Worm (Caenorhabditis elegans): ENCODE results near the gene F07G11.4.

F07G11.4 gene

ce11 chrV:7258965-7259364 lies 36.2 kb downstream of the F07G11.4 start, which contains the start of gene C13A2.12:
Gene C13A2.12 (plus strand): TSS chrV:7259265.
- TF ChIP-seq hmbx-1 (tag; optimal IDR thresholded peaks at IDR 0.05) (no peak), ceh-13 (GFP tag; optimal IDR thresholded peaks at IDR 0.05) (no peak), hmg-4 (GFP tag; optimal IDR thresholded peaks at IDR 0.05) (no peak), ama-1 (optimal IDR thresholded peaks at IDR 0.05) (no peak), pes-1 (GFP tag; IDR thresholded peaks at IDR 0.05) (no peak), tbx-37 (GFP tag; conservative IDR thresholded peaks at IDR 0.05) (no peak), hnd-1 (tag; optimal IDR thresholded peaks at IDR 0.05) (no peak), sea-1 (GFP tag; conservative IDR thresholded peaks at IDR 0.05) (no peak), ceh-36 (tag; optimal IDR thresholded peaks at IDR 0.05) (no peak), B0310.2 (tag; optimal IDR thresholded peaks at IDR 0.05) (no peak), aly-1 (tag; optimal IDR thresholded peaks at IDR 0.05) (no peak), F13C5.2 (tag; optimal IDR thresholded peaks at IDR 0.05) (no peak), tra-4 (tag; optimal IDR thresholded peaks at IDR 0.05) (no peak), flt-1 (GFP tag; IDR thresholded peaks at IDR 0.05) (no peak), tbx-11 (GFP tag; IDR thresholded peaks at IDR 0.05) (no peak)

ce11 chrV:7255095-7255494 lies 40.1 kb downstream of the F07G11.4 start, which contains the start of gene C05C8.8:
Gene C05C8.8 (minus strand): TSS chrV:7255195.
- TF ChIP-seq hmbx-1 (tag; optimal IDR thresholded peaks at IDR 0.05) (no peak), hmg-4 (GFP tag; optimal IDR thresholded peaks at IDR 0.05) (no peak), hnd-1 (tag; optimal IDR thresholded peaks at IDR 0.05) (no peak), F13C5.2 (tag; optimal IDR thresholded peaks at IDR 0.05) (no peak), aly-1 (tag; optimal IDR thresholded peaks at IDR 0.05) (no peak), ets-7 (tag; optimal IDR thresholded peaks at IDR 0.05) (no peak), ceh-36 (tag; optimal IDR thresholded peaks at IDR 0.05) (no peak)

- no peak for TF ChIP-seq scrt-1 (GFP tag; IDR thresholded peaks at IDR 0.05)
- no peak for TF ChIP-seq ceh-13 (GFP tag; optimal IDR thresholded peaks at IDR 0.05)
- TF ChIP-seq F13C5.2 (tag; optimal IDR thresholded peaks at IDR 0.05), result no peak
- TF ChIP-seq hnd-1 (tag; optimal IDR thresholded peaks at IDR 0.05), result no peak
- TF ChIP-seq sea-1 (GFP tag; conservative IDR thresholded peaks at IDR 0.05), result no peak
- no peak for TF ChIP-seq hmg-4 (GFP tag; optimal IDR thresholded peaks at IDR 0.05)
- no peak for TF ChIP-seq pes-1 (GFP tag; IDR thresholded peaks at IDR 0.05)
- TF ChIP-seq flt-1 (GFP tag; IDR thresholded peaks at IDR 0.05), result no peak
- TF ChIP-seq ama-1 (optimal IDR thresholded peaks at IDR 0.05), result no peak
- no peak for TF ChIP-seq aly-1 (tag; optimal IDR thresholded peaks at IDR 0.05)
- TF ChIP-seq ets-7 (tag; optimal IDR thresholded peaks at IDR 0.05), result no peak
- TF ChIP-seq tra-4 (tag; optimal IDR thresholded peaks at IDR 0.05), result no peak
- TF ChIP-seq hmbx-1 (tag; optimal IDR thresholded peaks at IDR 0.05), result no peak
- TF ChIP-seq ceh-36 (tag; optimal IDR thresholded peaks at IDR 0.05), result no peak
- TF ChIP-seq tbx-11 (GFP tag; IDR thresholded peaks at IDR 0.05), result no peak
These were observed 46.8 kb downstream of the F07G11.4 start for ce11 chrV:7248227-7248953.

- TF ChIP-seq F13C5.2 (tag; optimal IDR thresholded peaks at IDR 0.05) (no peak), B0310.2 (tag; optimal IDR thresholded peaks at IDR 0.05) (no peak), pes-1 (GFP tag; IDR thresholded peaks at IDR 0.05) (no peak), scrt-1 (GFP tag; IDR thresholded peaks at IDR 0.05) (no peak), hmg-4 (GFP tag; optimal IDR thresholded peaks at IDR 0.05) (no peak)
These were observed 48.2 kb downstream of the F07G11.4 start, which contains the start of gene C05C8.7 for ce11 chrV:7246951-7247350. Gene C05C8.7 (minus strand): TSS chrV:7247050.

All from whole organism, early embryonic.